Fruit fly (Drosophila melanogaster) S2 (cell line): ENCODE results near the gene lft.

Experiments used
- CG8478 ChIP-seq: fragments of >200 bp; optimal IDR thresholded peaks from 2 replicates; lab custom pipeline; 2018
- CTCF ChIP-seq, 2 experiments: fragments of >200 bp; optimal IDR thresholded peaks; 2 replicates each; lab custom pipeline; 2018

DNA sequence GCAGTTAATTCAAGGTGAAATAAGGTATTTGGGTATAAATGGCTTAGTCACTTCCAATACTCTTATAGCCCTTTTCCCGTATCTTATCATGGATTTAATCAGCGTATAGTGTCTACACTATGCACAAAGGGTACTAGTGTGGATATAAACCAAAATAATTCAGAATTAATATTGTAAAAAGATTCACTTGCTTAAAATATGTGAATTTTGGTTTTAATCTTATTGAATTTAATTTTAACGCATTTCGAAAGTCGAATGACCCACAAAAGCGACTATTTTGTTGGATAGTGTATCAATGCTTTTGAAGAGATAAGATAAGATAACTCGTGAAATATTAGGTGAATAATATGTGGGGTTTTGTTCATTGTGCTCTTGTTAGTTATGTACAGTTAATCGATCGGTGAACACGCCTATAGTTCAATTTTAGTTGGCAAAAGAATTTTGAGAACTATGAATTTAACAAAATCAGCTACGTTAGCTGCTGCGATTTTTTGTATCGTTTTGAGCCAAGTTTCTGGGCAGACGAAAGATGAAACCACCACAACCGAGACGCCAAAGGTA is 17.7 kb downstream of the lft start, which contains the start of gene CG5096:
- no peak for TF ChIP-seq CG8478
- no peak for TF ChIP-seq CTCF (optimal IDR thresholded peaks at IDR 0.05; lab: Kevin White, UChicago)
